Fruit fly (Drosophila melanogaster) Kc167 (cell line): Measurements from ENCODE around the gene alpha4GT1.

Source experiments
- Myc ChIP-seq: fragments of >200 bp; optimal IDR thresholded peaks from 2 replicates; lab custom pipeline; 2017; ENCODE audit warnings: missing external identifiers
- Sin3A ChIP-seq: fragments of >200 bp; optimal IDR thresholded peaks from 2 replicates; lab custom pipeline; 2018; ENCODE audit warnings: missing external identifiers
- h ChIP-seq: fragments of >200 bp; optimal IDR thresholded peaks from 3 replicates; lab custom pipeline; 2018; ENCODE audit warnings: missing external identifiers
- insv ChIP-seq: fragments of >200 bp; optimal IDR thresholded peaks from 3 replicates; lab custom pipeline; 2018; ENCODE audit warnings: missing external identifiers
- psq ChIP-seq: fragments of >200 bp; optimal IDR thresholded peaks from 2 replicates; lab custom pipeline; 2017; ENCODE audit warnings: missing external identifiers
- ttk ChIP-seq: sonication (Bioruptor generic); optimal IDR thresholded peaks from 2 replicates; lab custom pipeline; 2017; ENCODE audit warnings: missing external identifiers

DNA sequence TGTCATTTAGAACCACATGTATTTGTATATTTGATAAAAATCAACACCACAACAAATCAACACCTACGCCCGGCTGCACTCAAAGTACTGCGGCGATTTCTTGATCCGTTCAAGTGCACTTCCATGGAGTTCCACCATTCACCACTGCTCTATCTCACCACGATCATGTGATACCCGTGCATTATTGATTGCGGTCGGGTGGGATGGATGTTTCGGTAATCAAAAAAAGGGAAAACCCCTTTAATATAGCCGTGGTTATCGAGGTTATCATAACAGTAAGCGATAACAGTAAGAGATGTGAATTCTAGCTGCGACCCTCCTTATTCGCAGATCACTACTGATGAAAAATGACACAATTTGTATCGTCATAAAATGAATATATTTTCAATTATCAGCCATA, 4.7 kb downstream of the alpha4GT1 start, which contains the start of the genes CG17224 and CG17264:
- TF ChIP-seq psq (lab: Kevin White, UChicago) (no peak), Sin3A (lab: Kevin White, UChicago) (no peak), ttk (no peak), insv (lab: Kevin White, UChicago) (no peak), Myc (lab: Kevin White, UChicago) (no peak), h (lab: Kevin White, UChicago) (no peak)
